Fruit fly (Drosophila melanogaster) whole organism, pupa: Measurements from ENCODE around the gene Ythdf.

ENCODE experiments used
- CG10348 ChIP-seq: fragments of 200-800 bp; sonication (Bioruptor generic); IDR thresholded peaks from 2 replicates; pipeline ENCODE4 v1.3.6; 2022; ENCODE audit warnings: missing biosample characterization, missing genetic modification characterization
- CG12605 ChIP-seq: fragments of 200-800 bp; sonication (Bioruptor generic); IDR thresholded peaks from 2 replicates; pipeline ENCODE4 v1.3.6; 2022; ENCODE audit warnings: missing biosample characterization, missing genetic modification characterization
- CG13204 ChIP-seq: fragments of 200-800 bp; sonication (Bioruptor generic); optimal IDR thresholded peaks from 2 replicates; lab custom pipeline; 2018; ENCODE audit warnings: missing biosample characterization, mild to moderate bottlenecking, missing genetic modification characterization, moderate library complexity
- CG14655 ChIP-seq: fragments of 200-800 bp; sonication (Bioruptor generic); optimal IDR thresholded peaks from 3 replicates; lab custom pipeline; 2017; ENCODE audit warnings: mild to moderate bottlenecking, missing biosample characterization, missing genetic modification reagents, missing genetic modification characterization
- CG15710 ChIP-seq: fragments of 200-800 bp; sonication (Bioruptor generic); optimal IDR thresholded peaks from 2 replicates; lab custom pipeline; 2018; ENCODE audit warnings: missing biosample characterization, mild to moderate bottlenecking, missing genetic modification characterization, moderate library complexity
- CG17806 ChIP-seq: fragments of 200-800 bp; sonication (Bioruptor generic); optimal IDR thresholded peaks from 2 replicates; lab custom pipeline; 2018; ENCODE audit warnings: missing biosample characterization, mild to moderate bottlenecking, missing genetic modification characterization, moderate library complexity
- CG32121 ChIP-seq: fragments of 200-800 bp; sonication (Bioruptor generic); IDR thresholded peaks from 2 replicates; pipeline ENCODE4 v1.3.6; 2022; ENCODE audit warnings: missing biosample characterization, missing genetic modification characterization
- CG34367 ChIP-seq: fragments of 200-800 bp; sonication (Bioruptor generic); optimal IDR thresholded peaks from 2 replicates; lab custom pipeline; 2018; ENCODE audit warnings: missing biosample characterization, mild to moderate bottlenecking, missing genetic modification characterization
- CG4496 ChIP-seq: fragments of 200-800 bp; sonication (Bioruptor generic); IDR thresholded peaks from 3 replicates; pipeline ENCODE4 v1.3.6; 2022; ENCODE audit warnings: missing biosample characterization, missing genetic modification characterization
- CG8159 ChIP-seq: fragments of 200-800 bp; sonication (Bioruptor generic); optimal IDR thresholded peaks from 3 replicates; lab custom pipeline; 2018; ENCODE audit warnings: missing biosample characterization, mild to moderate bottlenecking, missing genetic modification characterization, moderate library complexity
- CG8301 ChIP-seq: fragments of 200-800 bp; sonication (Bioruptor generic); optimal IDR thresholded peaks from 2 replicates; lab custom pipeline; 2018; ENCODE audit warnings: missing biosample characterization, mild to moderate bottlenecking, missing genetic modification characterization
- CG9948 ChIP-seq: fragments of 200-800 bp; sonication (Bioruptor generic); optimal IDR thresholded peaks from 2 replicates; lab custom pipeline; 2018; ENCODE audit warnings: missing biosample characterization, mild to moderate bottlenecking, missing genetic modification characterization, moderate library complexity
- D1 ChIP-seq: fragments of 200-800 bp; sonication (Bioruptor generic); optimal IDR thresholded peaks from 2 replicates; lab custom pipeline; 2018; ENCODE audit warnings: missing biosample characterization, mild to moderate bottlenecking, missing genetic modification characterization, moderate library complexity
- EcR ChIP-seq: fragments of 200-800 bp; sonication (Bioruptor generic); optimal IDR thresholded peaks from 3 replicates; lab custom pipeline; 2019; ENCODE audit warnings: missing biosample characterization, missing genetic modification characterization, mild to moderate bottlenecking, moderate library complexity, missing genetic modification reagents
- Ets98B ChIP-seq: fragments of 200-800 bp; sonication (Bioruptor generic); IDR thresholded peaks from 2 replicates; pipeline ENCODE4 v1.3.6; 2022; ENCODE audit warnings: missing biosample characterization, missing genetic modification characterization
- Pif1A ChIP-seq: fragments of 200-800 bp; sonication (Bioruptor generic); optimal IDR thresholded peaks from 3 replicates; lab custom pipeline; 2016; ENCODE audit warnings: missing biosample characterization, missing genetic modification characterization
- Pif1B ChIP-seq: fragments of 200-800 bp; sonication (Bioruptor generic); optimal IDR thresholded peaks from 3 replicates; lab custom pipeline; 2016; ENCODE audit warnings: missing biosample characterization, missing genetic modification characterization
- Snoo ChIP-seq: fragments of 200-800 bp; sonication (Bioruptor generic); optimal IDR thresholded peaks from 3 replicates; lab custom pipeline; 2017; ENCODE audit warnings: missing biosample characterization, mild to moderate bottlenecking, missing genetic modification characterization, inconsistent platforms
- fd96Ca ChIP-seq: fragments of 200-800 bp; sonication (Bioruptor generic); IDR thresholded peaks from 3 replicates; pipeline ENCODE4 v1.3.6; 2022; ENCODE audit warnings: missing biosample characterization, missing genetic modification characterization
- gl ChIP-seq: fragments of 200-800 bp; sonication (Bioruptor generic); optimal IDR thresholded peaks from 2 replicates; lab custom pipeline; 2018; ENCODE audit warnings: missing biosample characterization, mild to moderate bottlenecking, missing genetic modification characterization
- rn ChIP-seq: fragments of 200-800 bp; sonication (Bioruptor generic); IDR thresholded peaks from 2 replicates; pipeline ENCODE4 v1.3.6; 2022; ENCODE audit warnings: missing biosample characterization, missing genetic modification characterization

Gene Ythdf

dm6 chr3R:25049383-25049741, 10.3 kb upstream of the Ythdf start, which contains the start of gene CG11791:
CG11791 (plus strand) TSS chr3R:25049616.
- TF ChIP-seq Ets98B = no peak
- no peak for TF ChIP-seq CG12605
- no peak for TF ChIP-seq CG13204 (GFP tag; lab: Kevin White, UChicago)
- no peak for TF ChIP-seq D1 (tag; lab: Kevin White, UChicago)
- no peak for TF ChIP-seq CG17806 (tag; lab: Kevin White, UChicago)
- no peak for TF ChIP-seq CG32121
- TF ChIP-seq gl (tag; lab: Kevin White, UChicago) = no peak
- no peak for TF ChIP-seq CG4496
- no peak for TF ChIP-seq CG8301 (tag; lab: Kevin White, UChicago)
- no peak for TF ChIP-seq EcR
- no peak for TF ChIP-seq CG9948 (tag; lab: Kevin White, UChicago)
- TF ChIP-seq CG34367 (tag; lab: Kevin White, UChicago) = no peak
- TF ChIP-seq CG14655 = no peak
- no peak for TF ChIP-seq Pif1A (GFP tag; lab: Kevin White, UChicago)
- no peak for TF ChIP-seq Pif1B (GFP tag; lab: Kevin White, UChicago)

dm6 chr3R:25047504-25047903, 8.5 kb upstream of the Ythdf start, which contains the start of gene CG11790:
CG11790 (plus strand) TSS chr3R:25047706.
- TF ChIP-seq Ets98B = no peak; the same call in 1 of the 2 replicates
- TF ChIP-seq CG32121 = peak; percentile 15; the same call in 1 of the 2 replicates
- 0 out of 3 replicates have a peak, but pooled peaks have one; percentile 31 for TF ChIP-seq CG4496
- TF ChIP-seq, all 21 proteins: peak for 2

dm6 chr3R:25046023-25046422, 7.0 kb upstream of the Ythdf start, which contains the start of gene CG11786:
CG11786 (plus strand) TSS chr3R:25046323.
- TF ChIP-seq CG9948 (tag; lab: Kevin White, UChicago) (no peak), CG32121 (no peak), fd96Ca (GFP tag; lab: Robert Waterston, UW) (no peak), EcR (no peak), CG34367 (tag; lab: Kevin White, UChicago) (no peak), CG4496 (no peak), Snoo (tag; lab: Kevin White, UChicago) (no peak), CG15710 (tag; lab: Kevin White, UChicago) (no peak), Pif1B (GFP tag; lab: Kevin White, UChicago) (no peak), CG13204 (GFP tag; lab: Kevin White, UChicago) (no peak), CG10348 (GFP tag; lab: Robert Waterston, UW) (no peak), gl (tag; lab: Kevin White, UChicago) (no peak), rn (no peak), Ets98B (no peak), CG12605 (no peak), D1 (tag; lab: Kevin White, UChicago) (no peak), Pif1A (GFP tag; lab: Kevin White, UChicago) (no peak), CG17806 (tag; lab: Kevin White, UChicago) (no peak), CG14655 (no peak)

dm6 chr3R:25044816-25045551, 5.9 kb upstream of the Ythdf start, which contains the start of gene 5PtaseI:
5PtaseI (minus strand) TSS chr3R:25045151.
- no peak for TF ChIP-seq CG4496
- no peak for TF ChIP-seq fd96Ca (GFP tag; lab: Robert Waterston, UW)
- TF ChIP-seq CG8301 (tag; lab: Kevin White, UChicago) = no peak
- no peak for TF ChIP-seq rn
- no peak for TF ChIP-seq CG12605
- no peak for TF ChIP-seq CG8159 (tag; lab: Kevin White, UChicago)

- no peak for TF ChIP-seq Pif1B (GFP tag; lab: Kevin White, UChicago)
- no peak for TF ChIP-seq CG8159 (tag; lab: Kevin White, UChicago)
- TF ChIP-seq CG32121 = no peak
- no peak for TF ChIP-seq CG12605
- no peak for TF ChIP-seq fd96Ca (GFP tag; lab: Robert Waterston, UW)
- no peak for TF ChIP-seq CG15710 (tag; lab: Kevin White, UChicago)
- TF ChIP-seq CG8301 (tag; lab: Kevin White, UChicago) = no peak
- TF ChIP-seq gl (tag; lab: Kevin White, UChicago) = no peak
- TF ChIP-seq EcR = no peak
- no peak for TF ChIP-seq CG10348 (GFP tag; lab: Robert Waterston, UW)
- no peak for TF ChIP-seq rn
- TF ChIP-seq CG34367 (tag; lab: Kevin White, UChicago) = no peak
- no peak for TF ChIP-seq D1 (tag; lab: Kevin White, UChicago)
- no peak for TF ChIP-seq CG4496
- no peak for TF ChIP-seq Snoo (tag; lab: Kevin White, UChicago)
- TF ChIP-seq Pif1A (GFP tag; lab: Kevin White, UChicago) = no peak
- no peak for TF ChIP-seq CG17806 (tag; lab: Kevin White, UChicago)
These were observed 2.4 kb downstream of the Ythdf start, which contains the start of gene CG31115 for dm6 chr3R:25036644-25037043. CG31115 (plus strand) TSS chr3R:25036944.

- no peak for TF ChIP-seq CG9948 (tag; lab: Kevin White, UChicago)
- TF ChIP-seq CG10348 (GFP tag; lab: Robert Waterston, UW) = no peak
- no peak for TF ChIP-seq CG8159 (tag; lab: Kevin White, UChicago)
- TF ChIP-seq CG17806 (tag; lab: Kevin White, UChicago) = no peak
- no peak for TF ChIP-seq CG15710 (tag; lab: Kevin White, UChicago)
- no peak for TF ChIP-seq EcR
- no peak for TF ChIP-seq CG14655
- no peak for TF ChIP-seq CG32121
- TF ChIP-seq CG13204 (GFP tag; lab: Kevin White, UChicago) = no peak
- TF ChIP-seq Pif1B (GFP tag; lab: Kevin White, UChicago) = no peak
These were observed 5.9 kb downstream of the Ythdf start, which contains the start of gene Smg6 for dm6 chr3R:25033142-25033586. Smg6 (minus strand) TSS chr3R:25033465.
